Worm (Caenorhabditis elegans): Measurements from ENCODE around the gene hlh-25.

hlh-25 gene

ce11 chrII:5543476-5544144, 8.6 kb downstream of the hlh-25 start (continued):
- peak; percentile 86 for TF ChIP-seq Y5F2A.4 (GFP tag; optimal IDR thresholded peaks at IDR 0.05)
- TF ChIP-seq F49E8.2 (tag; optimal IDR thresholded peaks at IDR 0.05; ENCODE audit: borderline replicate concordance): peak; percentile 82
- TF ChIP-seq hmg-1.1 (GFP tag; IDR thresholded peaks at IDR 0.05): peak; percentile 99
- TF ChIP-seq mxl-2 (GFP tag; conservative IDR thresholded peaks at IDR 0.05): peak; percentile 85; the same call in 1 of the 2 replicates
- peak; percentile 96 for TF ChIP-seq nhr-42 (GFP tag; IDR thresholded peaks at IDR 0.05)
- TF ChIP-seq nhr-11 (tag; optimal IDR thresholded peaks at IDR 0.05): peak; percentile 98
- TF ChIP-seq ctbp-1 (GFP tag; IDR thresholded peaks at IDR 0.05): peak; percentile 99
- peak; percentile 93 for TF ChIP-seq ces-1 (GFP tag; optimal IDR thresholded peaks at IDR 0.05)
- TF ChIP-seq hlh-11 (tag; optimal IDR thresholded peaks at IDR 0.05): peak; percentile 97
- TF ChIP-seq nhr-111 (GFP tag; optimal IDR thresholded peaks at IDR 0.05): peak; percentile 97
- no peak for TF ChIP-seq ceh-82 (tag; optimal IDR thresholded peaks at IDR 0.05)
- peak; percentile 95 for TF ChIP-seq gei-8 (GFP tag; optimal IDR thresholded peaks at IDR 0.05)
- peak; percentile 100 for TF ChIP-seq ama-1 (optimal IDR thresholded peaks at IDR 0.05)
- TF ChIP-seq jun-1 (tag; optimal IDR thresholded peaks at IDR 0.05): peak; percentile 97
- peak; percentile 66 for TF ChIP-seq lin-39 (tag; optimal IDR thresholded peaks at IDR 0.05)
- no peak for TF ChIP-seq daf-12 (tag; optimal IDR thresholded peaks at IDR 0.05)
- TF ChIP-seq F44E2.7 (GFP tag; IDR thresholded peaks at IDR 0.05): 0 out of 2 replicates have a peak, but pooled peaks have one; percentile 69
- TF ChIP-seq zag-1 (tag; optimal IDR thresholded peaks at IDR 0.05): peak; percentile 95
- TF ChIP-seq nhr-102 (tag; optimal IDR thresholded peaks at IDR 0.05): peak; percentile 97
- TF ChIP-seq dpl-1 (GFP tag; optimal IDR thresholded peaks at IDR 0.05): peak; percentile 85
- peak; percentile 94 for TF ChIP-seq hlh-30 (tag; optimal IDR thresholded peaks at IDR 0.05; ENCODE audit: insufficient read depth)
- peak; percentile 44 to 74 for TF ChIP-seq ZK546.5 (tag; optimal IDR thresholded peaks at IDR 0.05)
- TF ChIP-seq duxl-1 (tag; optimal IDR thresholded peaks at IDR 0.05; ENCODE audit: poor library complexity): peak; percentile 96
- TF ChIP-seq nhr-28 (tag; optimal IDR thresholded peaks at IDR 0.05): peak; percentile 95
- TF ChIP-seq zfp-3 (GFP tag; conservative IDR thresholded peaks at IDR 0.05): peak; percentile 94
- peak; percentile 76; the same call in 1 of the 2 replicates for TF ChIP-seq Y75B8A.6 (GFP tag; IDR thresholded peaks at IDR 0.05)
- no peak for TF ChIP-seq egl-27 (tag; optimal IDR thresholded peaks at IDR 0.05)
- TF ChIP-seq pha-4 (GFP tag; IDR thresholded peaks at IDR 0.05): peak; percentile 96
- peak; percentile 88 for TF ChIP-seq pha-4 (tag; optimal IDR thresholded peaks at IDR 0.05)
- TF ChIP-seq nhr-41 (GFP tag; IDR thresholded peaks at IDR 0.05): peak; percentile 88
- peak; percentile 95 for TF ChIP-seq lin-1 (GFP tag; IDR thresholded peaks at IDR 0.05)
- peak; percentile 97 for TF ChIP-seq spr-1 (tag; optimal IDR thresholded peaks at IDR 0.05)
- TF ChIP-seq zip-2 (tag; optimal IDR thresholded peaks at IDR 0.05): peak; percentile 92
- TF ChIP-seq aha-1 (tag): peak; percentile 100
- TF ChIP-seq ztf-7 (tag; optimal IDR thresholded peaks at IDR 0.05): peak; percentile 92
- TF ChIP-seq ZK337.2 (GFP tag; IDR thresholded peaks at IDR 0.05): peak; percentile 88
- peak; percentile 44 for TF ChIP-seq R02D3.7 (tag; optimal IDR thresholded peaks at IDR 0.05)
- peak; percentile 77 for TF ChIP-seq fos-1 (tag; optimal IDR thresholded peaks at IDR 0.05)
- TF ChIP-seq aly-2 (tag; optimal IDR thresholded peaks at IDR 0.05): peak; percentile 87
- peak; percentile 34 for TF ChIP-seq unc-130 (GFP tag; optimal IDR thresholded peaks at IDR 0.05)
- peak; percentile 33 for TF ChIP-seq ceh-28 (tag; optimal IDR thresholded peaks at IDR 0.05)
- peak; percentile 87 for TF ChIP-seq lir-3 (tag; optimal IDR thresholded peaks at IDR 0.05)
- TF ChIP-seq mxl-3 (GFP tag; optimal IDR thresholded peaks at IDR 0.05): peak; percentile 90
- peak; percentile 78 for TF ChIP-seq lim-7 (GFP tag; IDR thresholded peaks at IDR 0.05)
- TF ChIP-seq ceh-44 (GFP tag; IDR thresholded peaks at IDR 0.05): peak; percentile 94
- TF ChIP-seq lin-29 (GFP tag; IDR thresholded peaks at IDR 0.05): peak; percentile 91
- peak; percentile 92 for TF ChIP-seq lin-13 (GFP tag; optimal IDR thresholded peaks at IDR 0.05)
- peak; percentile 42 for TF ChIP-seq ztf-11 (tag; optimal IDR thresholded peaks at IDR 0.05)
- TF ChIP-seq snpc-4 (tag; optimal IDR thresholded peaks at IDR 0.05): peak; percentile 99
- TF ChIP-seq daf-8 (GFP tag; IDR thresholded peaks at IDR 0.05): peak; percentile 84; the same call in 1 of the 2 replicates
- TF ChIP-seq php-3 (GFP tag; IDR thresholded peaks at IDR 0.05): peak; percentile 86
